Fruit fly (Drosophila melanogaster): ENCODE results near the gene Naa30A.

Gene Naa30A

dm6 chrX:1349255-1349654 lies 7.3 kb downstream of the Naa30A start, which contains the start of gene MTPAP (continued):
- TF ChIP-seq Chrac-16 (GFP tag; optimal IDR thresholded peaks at IDR 0.05), result no peak
- TF ChIP-seq CG4282 (GFP tag; optimal IDR thresholded peaks at IDR 0.05), result no peak
- TF ChIP-seq h (optimal IDR thresholded peaks at IDR 0.05), result no peak
- no peak for TF ChIP-seq unpg (GFP tag; optimal IDR thresholded peaks at IDR 0.05)
- TF ChIP-seq CG13296 (GFP tag; optimal IDR thresholded peaks at IDR 0.05), result no peak
- TF ChIP-seq CG12236 (GFP tag; optimal IDR thresholded peaks at IDR 0.05), result no peak
- TF ChIP-seq klu (GFP tag; IDR thresholded peaks at IDR 0.05), result no peak
- TF ChIP-seq shn (GFP tag; optimal IDR thresholded peaks at IDR 0.05), result no peak
- TF ChIP-seq CG9437 (GFP tag; optimal IDR thresholded peaks at IDR 0.05), result no peak
- TF ChIP-seq sob (GFP tag; IDR thresholded peaks at IDR 0.05), result no peak
- peak; percentile 49 for TF ChIP-seq pzg (GFP tag; optimal IDR thresholded peaks at IDR 0.05)
- no peak for TF ChIP-seq CG8290 (GFP tag; optimal IDR thresholded peaks at IDR 0.05)
- TF ChIP-seq CG8290 (tag; optimal IDR thresholded peaks at IDR 0.05), result no peak
- TF ChIP-seq CG18262 (tag; optimal IDR thresholded peaks at IDR 0.05), result no peak
- no peak for TF ChIP-seq CG14965 (GFP tag; optimal IDR thresholded peaks at IDR 0.05; ENCODE audit: borderline replicate concordance)
- no peak for TF ChIP-seq so (GFP tag; IDR thresholded peaks at IDR 0.05)
- no peak for TF ChIP-seq org-1 (GFP tag; optimal IDR thresholded peaks at IDR 0.05)
- TF ChIP-seq CG15514 (GFP tag; optimal IDR thresholded peaks at IDR 0.05), result peak; percentile 70
- TF ChIP-seq MESR4 (GFP tag; optimal IDR thresholded peaks at IDR 0.05), result no peak
- no peak for TF ChIP-seq Vsx1 (GFP tag; optimal IDR thresholded peaks at IDR 0.05)
- TF ChIP-seq CG14860 (GFP tag; IDR thresholded peaks at IDR 0.05; ENCODE audit: partially characterized antibody), result peak; percentile 78
- TF ChIP-seq CG12942 (GFP tag; optimal IDR thresholded peaks at IDR 0.05), result no peak
- no peak for TF ChIP-seq br (optimal IDR thresholded peaks at IDR 0.05)
- no peak for TF ChIP-seq ranshi (GFP tag; IDR thresholded peaks at IDR 0.05)
- no peak for TF ChIP-seq corto (GFP tag; optimal IDR thresholded peaks at IDR 0.05)
- no peak for TF ChIP-seq Xrp1 (GFP tag; IDR thresholded peaks at IDR 0.05)
- TF ChIP-seq CHES-1-like (GFP tag; optimal IDR thresholded peaks at IDR 0.05), result peak; percentile 35
- TF ChIP-seq ind (GFP tag; optimal IDR thresholded peaks at IDR 0.05), result no peak
- no peak for TF ChIP-seq CG14667 (GFP tag; IDR thresholded peaks at IDR 0.05)
- no peak for TF ChIP-seq CG10209 (GFP tag; optimal IDR thresholded peaks at IDR 0.05)
- no peak for TF ChIP-seq ac (GFP tag; optimal IDR thresholded peaks at IDR 0.05)
- no peak for TF ChIP-seq tup (GFP tag; optimal IDR thresholded peaks at IDR 0.05)
- TF ChIP-seq CoRest (tag; optimal IDR thresholded peaks at IDR 0.05), result peak; percentile 46
- TF ChIP-seq Abd-B (GFP tag; optimal IDR thresholded peaks at IDR 0.05), result no peak
- TF ChIP-seq jing (GFP tag; optimal IDR thresholded peaks at IDR 0.05), result no peak
- no peak for TF ChIP-seq ase (GFP tag; IDR thresholded peaks at IDR 0.05)
- no peak for TF ChIP-seq CG4820 (GFP tag; optimal IDR thresholded peaks at IDR 0.05)
- no peak for TF ChIP-seq Dbx (GFP tag; IDR thresholded peaks at IDR 0.05)
- TF ChIP-seq Dfd (GFP tag; optimal IDR thresholded peaks at IDR 0.05), result no peak
- TF ChIP-seq vfl (GFP tag; optimal IDR thresholded peaks at IDR 0.05), result no peak
- no peak for TF ChIP-seq jigr1 (GFP tag; IDR thresholded peaks at IDR 0.05)
- no peak for TF ChIP-seq Optix (GFP tag; IDR thresholded peaks at IDR 0.05)
- 0 out of 2 replicates have a peak, but pooled peaks have one; percentile 17 for TF ChIP-seq CG2129 (GFP tag; IDR thresholded peaks at IDR 0.05; ENCODE audit: partially characterized antibody)
- TF ChIP-seq CG6175 (GFP tag; IDR thresholded peaks at IDR 0.05), result no peak
- peak; percentile 69 for TF ChIP-seq knrl (GFP tag; IDR thresholded peaks at IDR 0.05; ENCODE audit: partially characterized antibody)
- no peak for TF ChIP-seq nom (GFP tag; optimal IDR thresholded peaks at IDR 0.05)
- no peak for TF ChIP-seq ATbp (GFP tag; optimal IDR thresholded peaks at IDR 0.05)
- TF ChIP-seq lov (optimal IDR thresholded peaks at IDR 0.05), result no peak
- no peak for TF ChIP-seq lov (GFP tag; IDR thresholded peaks at IDR 0.05)
- TF ChIP-seq insv (GFP tag; optimal IDR thresholded peaks at IDR 0.05), result no peak
- peak; percentile 61; the same call in 1 of the 3 replicates for TF ChIP-seq Opbp (GFP tag; IDR thresholded peaks at IDR 0.05; ENCODE audit: partially characterized antibody)
- no peak for TF ChIP-seq CG4360 (GFP tag; IDR thresholded peaks at IDR 0.05)
- TF ChIP-seq Dip3 (GFP tag; optimal IDR thresholded peaks at IDR 0.05), result no peak

Data from whole organism, embryonic.